Fruit fly (Drosophila melanogaster): ENCODE measurements around the gene CG10565.
A peak's percentile ranks its signal among the peaks of the same experiment; 100 is the strongest.

Gene CG10565

DNA sequence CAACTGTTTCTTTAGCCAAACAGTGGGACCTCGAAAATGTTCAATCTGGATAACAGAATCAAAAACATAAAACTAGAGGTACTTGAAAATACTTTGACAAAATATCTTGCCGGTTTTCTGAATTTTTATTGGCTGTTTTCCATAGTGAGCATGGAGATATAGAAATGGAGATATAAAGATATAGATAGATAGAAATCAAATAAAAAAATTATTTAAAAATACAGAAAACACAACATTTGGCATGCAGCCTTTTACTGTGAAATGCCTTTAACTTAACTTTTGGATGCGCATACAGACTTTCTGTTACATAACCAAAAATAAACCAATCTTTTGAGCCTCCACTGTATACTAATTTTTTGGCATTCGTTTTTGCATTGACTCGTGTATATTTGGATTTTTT lies 35.7 kb downstream of the CG10565 start (continued):
- no peak for TF ChIP-seq slou (GFP tag; optimal IDR thresholded peaks at IDR 0.05)
- no peak for TF ChIP-seq cwo (GFP tag; optimal IDR thresholded peaks at IDR 0.05)
- no peak for TF ChIP-seq CG11696 (GFP tag; IDR thresholded peaks at IDR 0.05)
- TF ChIP-seq CG1647 (GFP tag; optimal IDR thresholded peaks at IDR 0.05), result no peak
- TF ChIP-seq dpn (GFP tag; optimal IDR thresholded peaks at IDR 0.05), result peak in 1 of 2 experiments; percentile 1
- TF ChIP-seq CG13894 (tag; optimal IDR thresholded peaks at IDR 0.05), result no peak
- no peak for TF ChIP-seq Tbp (GFP tag; optimal IDR thresholded peaks at IDR 0.05)
- no peak for TF ChIP-seq CG8478 (optimal IDR thresholded peaks at IDR 0.05)
- no peak for TF ChIP-seq Nf-YC (tag; optimal IDR thresholded peaks at IDR 0.05)
- no peak for TF ChIP-seq CG18619 (GFP tag; optimal IDR thresholded peaks at IDR 0.05)
- TF ChIP-seq CG18599 (GFP tag; optimal IDR thresholded peaks at IDR 0.05), result no peak
- TF ChIP-seq CG2678 (tag; optimal IDR thresholded peaks at IDR 0.05), result peak; percentile 22
- no peak for TF ChIP-seq sens (GFP tag)
- TF ChIP-seq Deaf1 (tag; optimal IDR thresholded peaks at IDR 0.05), result no peak
- peak; percentile 74 for TF ChIP-seq grau (tag; optimal IDR thresholded peaks at IDR 0.05)
- no peak for TF ChIP-seq CG4707 (GFP tag; optimal IDR thresholded peaks at IDR 0.05)
- TF ChIP-seq Ssrp (tag; optimal IDR thresholded peaks at IDR 0.05), result no peak
- TF ChIP-seq CG12769 (tag; optimal IDR thresholded peaks at IDR 0.05), result no peak
- TF ChIP-seq cas (GFP tag; IDR thresholded peaks at IDR 0.05), result no peak
- TF ChIP-seq Dp (GFP tag; optimal IDR thresholded peaks at IDR 0.05), result no peak
- no peak for TF ChIP-seq ab (GFP tag; optimal IDR thresholded peaks at IDR 0.05)
- no peak for TF ChIP-seq Bteb2 (GFP tag; optimal IDR thresholded peaks at IDR 0.05)
- TF ChIP-seq CG16813 (GFP tag; IDR thresholded peaks at IDR 0.05; ENCODE audit: partially characterized antibody), result no peak
- TF ChIP-seq bcd (GFP tag; optimal IDR thresholded peaks at IDR 0.05), result peak; percentile 3
- TF ChIP-seq CG8388 (GFP tag; optimal IDR thresholded peaks at IDR 0.05), result no peak
- no peak for TF ChIP-seq Elba2 (GFP tag; optimal IDR thresholded peaks at IDR 0.05)
- TF ChIP-seq gem (tag; optimal IDR thresholded peaks at IDR 0.05), result peak; percentile 44
- TF ChIP-seq CG17912 (GFP tag; optimal IDR thresholded peaks at IDR 0.05), result no peak
- TF ChIP-seq stwl (tag; optimal IDR thresholded peaks at IDR 0.05), result no peak
- no peak for TF ChIP-seq CG3163 (GFP tag; optimal IDR thresholded peaks at IDR 0.05)
- TF ChIP-seq CG15269 (tag; optimal IDR thresholded peaks at IDR 0.05), result peak; percentile 22
- TF ChIP-seq cato (GFP tag; optimal IDR thresholded peaks at IDR 0.05; ENCODE audit: borderline replicate concordance), result no peak
- TF ChIP-seq Doc2 (GFP tag; IDR thresholded peaks at IDR 0.05), result no peak
- TF ChIP-seq tio (GFP tag; optimal IDR thresholded peaks at IDR 0.05), result peak; percentile 20
- no peak for TF ChIP-seq CG33557 (GFP tag; optimal IDR thresholded peaks at IDR 0.05)
- peak; percentile 1 for TF ChIP-seq CG11504 (tag; optimal IDR thresholded peaks at IDR 0.05)
- no peak for TF ChIP-seq sd (tag; optimal IDR thresholded peaks at IDR 0.05)
- no peak for TF ChIP-seq CG17359 (tag; optimal IDR thresholded peaks at IDR 0.05)
- TF ChIP-seq dmrt99B (tag; optimal IDR thresholded peaks at IDR 0.05), result no peak
- no peak for TF ChIP-seq inv (GFP tag; IDR thresholded peaks at IDR 0.05; ENCODE audit: partially characterized antibody)
- TF ChIP-seq dysf (GFP tag; IDR thresholded peaks at IDR 0.05), result peak; percentile 26; the same call in 1 of the 3 replicates
- TF ChIP-seq Pdp1 (GFP tag; optimal IDR thresholded peaks at IDR 0.05), result peak in 1 of 2 experiments; percentile 77

DNA sequence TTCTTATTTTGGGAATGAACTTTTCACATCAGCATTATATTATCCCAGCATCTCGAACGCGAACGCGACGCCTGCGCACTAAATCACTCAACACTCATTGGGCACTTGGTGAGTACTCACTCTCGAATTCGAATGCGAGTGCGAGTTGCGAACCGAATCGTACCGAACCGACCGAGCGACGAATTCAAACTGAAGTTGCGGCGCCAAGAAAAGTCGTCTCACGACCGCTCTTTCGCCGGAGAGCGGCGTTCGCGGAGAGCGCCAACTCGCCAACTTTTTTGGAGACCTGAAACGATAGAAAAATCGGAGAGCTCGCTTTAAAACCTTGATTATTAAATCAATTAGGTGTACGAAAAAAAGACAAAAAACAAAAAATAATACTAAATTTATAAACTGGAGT lies 36.2 kb downstream of the CG10565 start:
- TF ChIP-seq CG34224 (GFP tag; IDR thresholded peaks at IDR 0.05; ENCODE audit: partially characterized antibody) (peak; percentile 29; the same call in 1 of the 3 replicates), ci (GFP tag; IDR thresholded peaks at IDR 0.05) (peak; percentile 52; the same call in 2 of the 3 replicates), CG5245 (GFP tag; optimal IDR thresholded peaks at IDR 0.05) (no peak), amos (GFP tag; IDR thresholded peaks at IDR 0.05; ENCODE audit: partially characterized antibody) (peak; percentile 9; the same call in 1 of the 2 replicates), CG31388 (GFP tag; optimal IDR thresholded peaks at IDR 0.05) (no peak), Nf-YC (tag; optimal IDR thresholded peaks at IDR 0.05) (peak; percentile 24), Deaf1 (tag; optimal IDR thresholded peaks at IDR 0.05) (peak; percentile 90), ewg (GFP tag; optimal IDR thresholded peaks at IDR 0.05) (peak; percentile 65), z (GFP tag; IDR thresholded peaks at IDR 0.05) (peak; percentile 61; the same call in 1 of the 3 replicates), rib (GFP tag; IDR thresholded peaks at IDR 0.05) (0 out of 2 replicates have a peak, but pooled peaks have one; percentile 18), CG13894 (tag; optimal IDR thresholded peaks at IDR 0.05) (peak; percentile 44), ara (GFP tag; IDR thresholded peaks at IDR 0.05) (no peak), gce (GFP tag; IDR thresholded peaks at IDR 0.05) (peak; percentile 56; the same call in 1 of the 3 replicates), Dp (GFP tag; optimal IDR thresholded peaks at IDR 0.05) (peak; percentile 27)

Measured in whole organism, embryonic.